Worm (Caenorhabditis elegans) whole organism, mixed stage, embryonic: ENCODE results near the gene sng-1.

ENCODE experiments used
- M03D4.4 ChIP-seq: sonication (generic microtip); optimal IDR thresholded peaks from 2 replicates; lab custom pipeline; 2017; ENCODE audit warnings: mild to moderate bottlenecking, missing genetic modification characterization, missing compliant biosample characterization
- bed-3 ChIP-seq: fragments of 200-800 bp; sonication (Bioruptor generic); optimal IDR thresholded peaks from 3 replicates; lab custom pipeline; 2018; ENCODE audit warnings: mild to moderate bottlenecking, missing genetic modification characterization, moderate library complexity, missing compliant biosample characterization
- blmp-1 ChIP-seq: fragments of 150-350 bp; optimal IDR thresholded peaks from 2 replicates; lab custom pipeline; 2014; ENCODE audit warnings: missing biosample characterization, missing genetic modification characterization
- ceh-43 ChIP-seq: fragments of 200-800 bp; sonication (Bioruptor generic); optimal IDR thresholded peaks from 2 replicates; lab custom pipeline; 2018; ENCODE audit warnings: mild to moderate bottlenecking, missing genetic modification characterization, moderate library complexity, missing compliant biosample characterization
- elt-1 ChIP-seq: sonication (generic microtip); optimal IDR thresholded peaks from 2 replicates; lab custom pipeline; 2017; ENCODE audit warnings: missing genetic modification characterization, mild to moderate bottlenecking, missing compliant biosample characterization, antibody characterized with exemption, moderate library complexity, borderline replicate concordance; ENCODE audit not compliant: insufficient read depth
- mab-5 ChIP-seq: fragments of 150-350 bp; optimal IDR thresholded peaks from 2 replicates; lab custom pipeline; 2014; ENCODE audit warnings: missing biosample characterization, missing genetic modification characterization
- mep-1 ChIP-seq: fragments of 150-350 bp; optimal IDR thresholded peaks from 2 replicates; lab custom pipeline; 2017; ENCODE audit warnings: missing biosample characterization, missing genetic modification reagents, missing genetic modification characterization, inconsistent platforms
- nhr-237 ChIP-seq: fragments of 150-350 bp; optimal IDR thresholded peaks from 2 replicates; lab custom pipeline; 2014; ENCODE audit warnings: missing biosample characterization, missing genetic modification characterization
- nhr-28 ChIP-seq: fragments of 150-350 bp; optimal IDR thresholded peaks from 2 replicates; lab custom pipeline; 2014; ENCODE audit warnings: missing biosample characterization, missing genetic modification characterization
- pha-4 ChIP-seq: fragments of 150-350 bp; optimal IDR thresholded peaks from 2 replicates; lab custom pipeline; 2018; ENCODE audit warnings: missing biosample characterization, missing genetic modification reagents, missing genetic modification characterization
- unc-120 ChIP-seq: sonication (generic microtip); optimal IDR thresholded peaks from 2 replicates; lab custom pipeline; 2017; ENCODE audit warnings: missing genetic modification characterization, missing compliant biosample characterization; ENCODE audit not compliant: poor library complexity, severe bottlenecking
- unc-39 ChIP-seq: fragments of 150-350 bp; optimal IDR thresholded peaks from 2 replicates; lab custom pipeline; 2014; ENCODE audit warnings: missing biosample characterization, missing genetic modification characterization

- TF ChIP-seq blmp-1 (tag; lab: Kevin White, UChicago), result no peak
- TF ChIP-seq mab-5 (tag; lab: Kevin White, UChicago), result no peak
- no peak for TF ChIP-seq unc-120 (tag; lab: Kevin White, UChicago)
- TF ChIP-seq bed-3, result no peak
- TF ChIP-seq nhr-28 (tag; lab: Kevin White, UChicago), result no peak
- no peak for TF ChIP-seq nhr-237 (tag; lab: Kevin White, UChicago)
- TF ChIP-seq pha-4, result no peak
- no peak for TF ChIP-seq mep-1 (tag; lab: Kevin White, UChicago)
- TF ChIP-seq ceh-43 (GFP tag; lab: Kevin White, UChicago), result no peak
- TF ChIP-seq elt-1, result no peak
- TF ChIP-seq M03D4.4 (tag; lab: Kevin White, UChicago), result no peak
- TF ChIP-seq unc-39 (tag; lab: Kevin White, UChicago), result no peak
Observed at ce11 chrX:7369770-7370169, 42.4 kb downstream of the sng-1 start.
